Worm (Caenorhabditis elegans): ENCODE results near the gene C13A2.5.

The C13A2.5 gene

DNA sequence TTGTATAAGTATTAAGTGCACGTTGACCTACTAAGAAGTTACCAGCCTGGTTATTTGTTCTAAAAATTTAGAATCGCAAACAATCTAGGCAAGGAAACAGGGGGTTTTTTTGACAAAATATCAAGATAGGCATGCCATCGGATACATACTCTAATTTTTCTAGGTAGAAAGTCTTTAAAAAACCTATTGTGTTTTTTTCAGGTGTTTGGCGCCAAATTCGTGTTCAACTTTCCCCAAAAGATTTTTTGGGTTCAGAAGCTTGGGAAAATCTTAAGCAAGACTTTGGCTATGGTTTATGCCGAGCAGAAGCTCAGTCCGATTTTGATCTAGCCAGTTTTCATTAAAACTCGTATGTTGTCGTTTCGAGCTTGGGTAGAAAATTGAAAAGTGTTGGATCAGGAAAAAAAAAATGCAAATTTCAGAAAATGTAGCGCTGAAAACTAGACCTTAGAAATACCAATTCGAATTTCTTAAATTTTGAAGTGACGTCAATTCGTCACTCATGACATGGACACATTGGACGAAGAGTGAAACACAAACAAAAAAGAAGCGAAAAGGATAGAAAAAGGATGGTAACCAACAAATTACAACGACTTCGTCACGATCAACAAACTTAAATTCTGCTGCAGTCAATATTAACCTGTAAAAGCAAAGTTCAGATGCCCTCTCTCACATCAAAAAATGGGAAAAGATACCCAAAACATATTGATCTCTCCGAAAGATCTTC is 27.2 kb upstream of the C13A2.5 start:
- TF ChIP-seq ceh-19 (GFP tag; optimal IDR thresholded peaks at IDR 0.05) (no peak), ceh-45 (GFP tag; IDR thresholded peaks at IDR 0.05) (no peak), zip-5 (tag; optimal IDR thresholded peaks at IDR 0.05) (no peak), unc-86 (tag; optimal IDR thresholded peaks at IDR 0.05) (no peak), unc-42 (tag; optimal IDR thresholded peaks at IDR 0.05) (no peak), C38D4.7 (GFP tag; optimal IDR thresholded peaks at IDR 0.05) (no peak), sox-4 (tag; optimal IDR thresholded peaks at IDR 0.05) (no peak), fax-1 (tag; optimal IDR thresholded peaks at IDR 0.05) (no peak), hlh-8 (tag; optimal IDR thresholded peaks at IDR 0.05) (no peak)

- TF ChIP-seq pros-1 (tag; optimal IDR thresholded peaks at IDR 0.05) (no peak), pax-1 (tag; optimal IDR thresholded peaks at IDR 0.05) (no peak), ttx-3 (tag; optimal IDR thresholded peaks at IDR 0.05) (no peak), ceh-24 (tag; optimal IDR thresholded peaks at IDR 0.05) (no peak), ceh-30 (tag; optimal IDR thresholded peaks at IDR 0.05) (no peak), ceh-19 (GFP tag; optimal IDR thresholded peaks at IDR 0.05) (no peak)
These were observed 20.5 kb upstream of the C13A2.5 start, which contains the start of gene C05C8.8 for ce11 chrV:7255095-7255494. Gene C05C8.8 (minus strand): TSS chrV:7255195.

DNA sequence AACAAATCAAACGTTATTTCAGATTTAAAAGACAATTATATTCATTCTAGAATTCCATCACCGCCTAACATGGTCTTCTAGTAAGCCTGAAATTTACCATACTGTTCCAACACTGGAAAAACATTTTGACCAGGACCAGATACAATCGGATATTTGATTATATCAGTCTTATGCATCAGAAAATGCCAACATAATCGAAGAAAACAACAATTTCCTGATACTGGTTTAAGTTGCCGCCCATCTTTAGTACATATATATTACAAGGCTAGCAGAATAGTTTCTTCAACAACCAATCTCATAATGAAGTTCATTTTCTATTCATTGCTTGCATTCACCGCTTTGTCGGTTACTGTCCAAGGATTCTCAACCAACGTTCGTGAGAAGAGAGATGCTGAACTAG is 16.6 kb upstream of the C13A2.5 start, which contains the start of gene C13A2.12:
Gene C13A2.12, plus strand, starts transcription at position 301 of the 400 bp plus-strand sequence.
- TF ChIP-seq rnt-1 (tag; optimal IDR thresholded peaks at IDR 0.05) (no peak), pqm-1 (tag; optimal IDR thresholded peaks at IDR 0.05) (no peak), odd-2 (tag; optimal IDR thresholded peaks at IDR 0.05) (no peak), sox-2 (GFP tag; IDR thresholded peaks at IDR 0.05) (no peak), che-1 (tag; optimal IDR thresholded peaks at IDR 0.05) (no peak), elt-2 (tag; optimal IDR thresholded peaks at IDR 0.05) (no peak), hlh-6 (tag; optimal IDR thresholded peaks at IDR 0.05) (no peak), F13H6.1 (tag; optimal IDR thresholded peaks at IDR 0.05) (no peak), ceh-30 (tag; optimal IDR thresholded peaks at IDR 0.05) (no peak), dve-1 (tag; optimal IDR thresholded peaks at IDR 0.05) (no peak), C38D4.7 (GFP tag; optimal IDR thresholded peaks at IDR 0.05) (no peak), unc-55 (GFP tag; optimal IDR thresholded peaks at IDR 0.05) (no peak), ceh-48 (tag; optimal IDR thresholded peaks at IDR 0.05) (no peak), ztf-16 (tag; optimal IDR thresholded peaks at IDR 0.05) (no peak)

DNA sequence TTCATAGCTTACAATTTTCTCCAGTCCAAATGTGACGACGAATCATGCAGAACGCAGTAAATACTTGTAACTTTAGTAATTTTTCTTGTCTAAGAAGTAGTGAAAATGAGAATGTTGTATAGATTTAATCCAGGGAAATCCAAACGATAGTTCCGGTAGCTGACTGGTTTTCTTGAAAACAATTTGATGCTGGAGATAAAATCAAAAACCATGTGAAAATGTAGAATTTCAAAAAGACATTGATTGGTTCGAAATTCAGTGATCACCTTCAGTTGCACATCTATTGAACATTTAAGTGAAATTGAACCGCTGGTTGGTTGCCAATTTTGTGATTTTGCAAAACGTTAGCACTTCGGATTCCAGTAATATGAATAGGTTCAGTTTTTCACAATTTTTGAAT is 11.5 kb upstream of the C13A2.5 start, which contains the start of gene C13A2.9:
Gene C13A2.9, minus strand, starts transcription at position 101 of the 400 bp plus-strand sequence.
- TF ChIP-seq pha-2 (tag; optimal IDR thresholded peaks at IDR 0.05): no peak
- no peak for TF ChIP-seq pag-3 (tag; optimal IDR thresholded peaks at IDR 0.05; ENCODE audit: borderline replicate concordance)
- TF ChIP-seq ceh-22 (tag; optimal IDR thresholded peaks at IDR 0.05): no peak
- TF ChIP-seq lim-6 (tag; optimal IDR thresholded peaks at IDR 0.05): no peak
- TF ChIP-seq ceh-6 (GFP tag; optimal IDR thresholded peaks at IDR 0.05): no peak
- no peak for TF ChIP-seq pqm-1 (tag; optimal IDR thresholded peaks at IDR 0.05)
- TF ChIP-seq fkh-6 (tag; optimal IDR thresholded peaks at IDR 0.05): no peak
- no peak for TF ChIP-seq C38D4.7 (GFP tag; optimal IDR thresholded peaks at IDR 0.05)
- no peak for TF ChIP-seq ama-1 (optimal IDR thresholded peaks at IDR 0.05)

- TF ChIP-seq ceh-9 (tag; optimal IDR thresholded peaks at IDR 0.05) (no peak), pha-2 (tag; optimal IDR thresholded peaks at IDR 0.05) (no peak), odd-2 (tag; optimal IDR thresholded peaks at IDR 0.05) (no peak), ttx-3 (tag; optimal IDR thresholded peaks at IDR 0.05) (no peak), pros-1 (tag; optimal IDR thresholded peaks at IDR 0.05) (no peak), ama-1 (optimal IDR thresholded peaks at IDR 0.05) (no peak), hlh-30 (tag; optimal IDR thresholded peaks at IDR 0.05; ENCODE audit: insufficient read depth) (no peak), ceh-48 (tag; optimal IDR thresholded peaks at IDR 0.05) (no peak), ahr-1 (tag; optimal IDR thresholded peaks at IDR 0.05) (no peak), zip-5 (tag; optimal IDR thresholded peaks at IDR 0.05) (no peak), ceh-34 (tag; optimal IDR thresholded peaks at IDR 0.05) (no peak), dve-1 (tag; optimal IDR thresholded peaks at IDR 0.05) (no peak), K09A11.1 (tag; optimal IDR thresholded peaks at IDR 0.05; ENCODE audit: insufficient read depth) (no peak), unc-86 (tag; optimal IDR thresholded peaks at IDR 0.05) (no peak), mec-3 (tag; optimal IDR thresholded peaks at IDR 0.05; ENCODE audit: borderline replicate concordance) (no peak)
These were observed 9.6 kb upstream of the C13A2.5 start, which contains the start of gene C13A2.7 for ce11 chrV:7266021-7266420. Gene C13A2.7 (plus strand): TSS chrV:7266321.
